Fruit fly (Drosophila melanogaster) whole organism, embryonic: Measurements from ENCODE around the gene Mlc1.

ENCODE experiments used
- Bgb ChIP-seq: fragments of 200-800 bp; sonication (Bioruptor generic); IDR thresholded peaks from 2 replicates; pipeline ENCODE4 v1.3.6; 2022; ENCODE audit warnings: missing biosample characterization, missing genetic modification characterization; ENCODE audit not compliant: partially characterized antibody
- Blimp-1 ChIP-seq: fragments of 200-800 bp; sonication (Bioruptor generic); optimal IDR thresholded peaks from 3 replicates; lab custom pipeline; 2018; ENCODE audit warnings: missing biosample characterization, missing genetic modification characterization, mild to moderate bottlenecking, moderate library complexity, missing genetic modification reagents
- CG10147 ChIP-seq: fragments of 200-800 bp; sonication (Bioruptor generic); optimal IDR thresholded peaks from 2 replicates; lab custom pipeline; 2019; ENCODE audit warnings: missing biosample characterization, mild to moderate bottlenecking, missing genetic modification characterization, moderate library complexity
- CG12744 ChIP-seq: fragments of 200-800 bp; sonication (Bioruptor generic); optimal IDR thresholded peaks from 2 replicates; lab custom pipeline; 2016; ENCODE audit warnings: missing biosample characterization, missing genetic modification characterization
- CG13624 ChIP-seq: fragments of 200-800 bp; sonication (Bioruptor generic); optimal IDR thresholded peaks from 2 replicates; lab custom pipeline; 2016; ENCODE audit warnings: missing biosample characterization, missing genetic modification characterization
- CG14860 ChIP-seq: fragments of 200-800 bp; sonication (Bioruptor generic); IDR thresholded peaks from 3 replicates; pipeline ENCODE4 v1.3.6; 2022; ENCODE audit warnings: missing biosample characterization, missing genetic modification characterization; ENCODE audit not compliant: partially characterized antibody
- CG15514 ChIP-seq: fragments of 200-800 bp; sonication (Bioruptor generic); optimal IDR thresholded peaks from 3 replicates; lab custom pipeline; 2017; ENCODE audit warnings: missing biosample characterization, missing genetic modification characterization, mild to moderate bottlenecking, moderate library complexity, missing genetic modification reagents
- CG1832 ChIP-seq: fragments of 200-800 bp; sonication (Bioruptor generic); optimal IDR thresholded peaks from 2 replicates; lab custom pipeline; 2017; ENCODE audit warnings: missing biosample characterization, mild to moderate bottlenecking, missing genetic modification characterization, inconsistent platforms
- CG18599 ChIP-seq: fragments of 200-800 bp; sonication (Bioruptor generic); optimal IDR thresholded peaks from 3 replicates; lab custom pipeline; 2017; ENCODE audit warnings: missing biosample characterization, missing genetic modification characterization, mild to moderate bottlenecking, moderate library complexity, missing genetic modification reagents
- CG2120 ChIP-seq: fragments of 200-800 bp; sonication (Bioruptor generic); optimal IDR thresholded peaks from 3 replicates; lab custom pipeline; 2016; ENCODE audit warnings: missing biosample characterization, missing genetic modification characterization
- CG2678 ChIP-seq: fragments of 200-800 bp; sonication (Bioruptor generic); optimal IDR thresholded peaks from 3 replicates; lab custom pipeline; 2019; ENCODE audit warnings: missing biosample characterization, mild to moderate bottlenecking, missing genetic modification characterization, moderate library complexity
- CG42726 ChIP-seq: fragments of 200-800 bp; sonication (Bioruptor generic); IDR thresholded peaks from 2 replicates; pipeline ENCODE4 v1.3.6; 2022; ENCODE audit warnings: missing biosample characterization, missing genetic modification characterization; ENCODE audit not compliant: partially characterized antibody
- CG6791 ChIP-seq: fragments of 200-800 bp; sonication (Bioruptor generic); IDR thresholded peaks from 3 replicates; pipeline ENCODE4 v1.3.6; 2022; ENCODE audit warnings: missing biosample characterization, missing genetic modification characterization; ENCODE audit not compliant: partially characterized antibody
- CG8290 ChIP-seq, 3 experiments: fragments of 200-800 bp; sonication (Bioruptor generic); optimal IDR thresholded peaks; 2 replicates each; lab custom pipeline; 2016 to 2019; ENCODE audit warnings: missing biosample characterization in 3 of 3, missing genetic modification characterization in 3 of 3, mild to moderate bottlenecking in 2 of 3, moderate library complexity in 1 of 3
- CG9932 ChIP-seq: fragments of 200-800 bp; sonication (Bioruptor generic); IDR thresholded peaks from 2 replicates; pipeline ENCODE4 v1.3.6; 2022; ENCODE audit warnings: missing biosample characterization, missing genetic modification characterization
- Hand ChIP-seq: fragments of 200-800 bp; sonication (Bioruptor generic); optimal IDR thresholded peaks from 2 replicates; lab custom pipeline; 2017; ENCODE audit warnings: mild to moderate bottlenecking, missing biosample characterization, missing genetic modification reagents, missing genetic modification characterization
- Hmr ChIP-seq: fragments of 200-800 bp; sonication (Bioruptor generic); optimal IDR thresholded peaks from 3 replicates; lab custom pipeline; 2017; ENCODE audit warnings: mild to moderate bottlenecking, missing biosample characterization, missing genetic modification reagents, missing genetic modification characterization
- Meics ChIP-seq: fragments of 200-800 bp; sonication (Bioruptor generic); optimal IDR thresholded peaks from 2 replicates; lab custom pipeline; 2017; ENCODE audit warnings: missing biosample characterization, mild to moderate bottlenecking, missing genetic modification characterization
- Opbp ChIP-seq: fragments of 200-800 bp; sonication (Bioruptor generic); IDR thresholded peaks from 3 replicates; pipeline ENCODE4 v1.3.6; 2022; ENCODE audit warnings: missing biosample characterization, missing genetic modification characterization; ENCODE audit not compliant: partially characterized antibody
- Sox100B ChIP-seq: fragments of 200-800 bp; sonication (Bioruptor generic); optimal IDR thresholded peaks from 3 replicates; lab custom pipeline; 2018; ENCODE audit warnings: missing biosample characterization, mild to moderate bottlenecking, missing genetic modification characterization
- Tbp ChIP-seq: fragments of >200 bp; optimal IDR thresholded peaks from 2 replicates; lab custom pipeline; 2018; ENCODE audit warnings: missing biosample characterization, missing genetic modification characterization
- bbx ChIP-seq: fragments of 200-800 bp; sonication (Bioruptor generic); IDR thresholded peaks from 2 replicates; pipeline ENCODE4 v1.3.6; 2022; ENCODE audit warnings: missing biosample characterization, missing genetic modification characterization; ENCODE audit not compliant: partially characterized antibody
- bigmax ChIP-seq: fragments of 200-800 bp; sonication (Bioruptor generic); optimal IDR thresholded peaks from 2 replicates; lab custom pipeline; 2018; ENCODE audit warnings: missing biosample characterization, mild to moderate bottlenecking, missing genetic modification characterization
- chinmo ChIP-seq: fragments of 200-800 bp; sonication (Bioruptor generic); IDR thresholded peaks from 4 replicates; pipeline ENCODE4 v1.3.6; 2022; ENCODE audit warnings: missing biosample characterization, missing genetic modification characterization; ENCODE audit not compliant: partially characterized antibody
- cwo ChIP-seq: fragments of 200-800 bp; sonication (Bioruptor generic); optimal IDR thresholded peaks from 3 replicates; lab custom pipeline; 2017; ENCODE audit warnings: missing biosample characterization, missing genetic modification characterization, mild to moderate bottlenecking, moderate library complexity, missing genetic modification reagents
- ewg ChIP-seq: fragments of 200-800 bp; sonication (Bioruptor generic); optimal IDR thresholded peaks from 3 replicates; lab custom pipeline; 2017; ENCODE audit warnings: mild to moderate bottlenecking, missing biosample characterization, missing genetic modification reagents, missing genetic modification characterization
- gem ChIP-seq: fragments of 200-800 bp; sonication (Bioruptor generic); optimal IDR thresholded peaks from 2 replicates; lab custom pipeline; 2019; ENCODE audit warnings: missing biosample characterization, mild to moderate bottlenecking, missing genetic modification characterization, moderate library complexity
- gfzf ChIP-seq: fragments of 200-800 bp; sonication (Bioruptor generic); optimal IDR thresholded peaks from 2 replicates; lab custom pipeline; 2016; ENCODE audit warnings: missing biosample characterization, mild to moderate bottlenecking, missing genetic modification characterization, moderate library complexity
- grau ChIP-seq: fragments of 200-800 bp; optimal IDR thresholded peaks from 3 replicates; lab custom pipeline; 2019; ENCODE audit warnings: missing biosample characterization, mild to moderate bottlenecking, missing genetic modification characterization, moderate library complexity
- lab ChIP-seq: fragments of 200-800 bp; sonication (Bioruptor generic); optimal IDR thresholded peaks from 3 replicates; lab custom pipeline; 2017; ENCODE audit warnings: missing biosample characterization, missing genetic modification characterization, mild to moderate bottlenecking, moderate library complexity, missing genetic modification reagents
- mld ChIP-seq: fragments of 200-800 bp; sonication (Bioruptor generic); IDR thresholded peaks from 3 replicates; pipeline ENCODE4 v1.3.6; 2022; ENCODE audit warnings: missing biosample characterization, missing genetic modification characterization; ENCODE audit not compliant: partially characterized antibody
- nerfin-1 ChIP-seq: fragments of 200-800 bp; sonication (Bioruptor generic); optimal IDR thresholded peaks from 3 replicates; lab custom pipeline; 2019; ENCODE audit warnings: missing biosample characterization, mild to moderate bottlenecking, missing genetic modification characterization, moderate library complexity
- nerfin-2 ChIP-seq: fragments of 200-800 bp; sonication (Bioruptor generic); IDR thresholded peaks from 2 replicates; pipeline ENCODE4 v1.3.6; 2022; ENCODE audit warnings: missing biosample characterization, missing genetic modification characterization; ENCODE audit not compliant: partially characterized antibody
- nmo ChIP-seq: fragments of 200-800 bp; sonication (Bioruptor generic); optimal IDR thresholded peaks from 2 replicates; lab custom pipeline; 2018; ENCODE audit warnings: missing biosample characterization, mild to moderate bottlenecking, missing genetic modification characterization, moderate library complexity
- onecut ChIP-seq: fragments of 200-800 bp; sonication (Bioruptor generic); IDR thresholded peaks from 2 replicates; pipeline ENCODE4 v1.3.6; 2022; ENCODE audit warnings: missing biosample characterization, missing genetic modification characterization
- row ChIP-seq: fragments of 200-800 bp; sonication (Bioruptor generic); IDR thresholded peaks from 3 replicates; pipeline ENCODE4 v1.3.6; 2022; ENCODE audit warnings: missing biosample characterization, missing genetic modification characterization
- sc ChIP-seq, 3 experiments: fragments of >200 bp in 2 of 3; fragments of 200-800 bp in 1 of 3; sonication (Bioruptor generic) in 1 of 3; optimal IDR thresholded peaks; 2 replicates in 2 of 3; 3 replicates in 1 of 3; lab custom pipeline; 2017; ENCODE audit warnings: mild to moderate bottlenecking in 1 of 3, missing biosample characterization in 1 of 3, missing genetic modification characterization in 1 of 3, missing genetic modification reagents in 1 of 3
- scrt ChIP-seq: fragments of 200-800 bp; sonication (Bioruptor generic); optimal IDR thresholded peaks from 2 replicates; lab custom pipeline; 2018; ENCODE audit warnings: missing biosample characterization, mild to moderate bottlenecking, missing genetic modification characterization, moderate library complexity
- sd ChIP-seq: fragments of 200-800 bp; sonication (Bioruptor generic); optimal IDR thresholded peaks from 3 replicates; lab custom pipeline; 2018; ENCODE audit warnings: missing biosample characterization, mild to moderate bottlenecking, missing genetic modification characterization, moderate library complexity
- seq ChIP-seq: fragments of 200-800 bp; sonication (Bioruptor generic); IDR thresholded peaks from 2 replicates; pipeline ENCODE4 v1.3.6; 2022; ENCODE audit warnings: missing biosample characterization, missing genetic modification characterization
- sqz ChIP-seq: fragments of 200-800 bp; sonication (Bioruptor generic); optimal IDR thresholded peaks from 3 replicates; lab custom pipeline; 2018; ENCODE audit warnings: missing biosample characterization, mild to moderate bottlenecking, missing genetic modification characterization
- twi ChIP-seq: fragments of 200-800 bp; optimal IDR thresholded peaks from 2 replicates; lab custom pipeline; 2019; ENCODE audit warnings: missing biosample characterization, mild to moderate bottlenecking, missing genetic modification characterization, moderate library complexity
- wor ChIP-seq: fragments of 200-800 bp; sonication (Bioruptor generic); IDR thresholded peaks from 2 replicates; pipeline ENCODE4 v1.3.6; 2022; ENCODE audit warnings: missing biosample characterization, missing genetic modification characterization

Gene Mlc1

dm6 chr3R:27655109-27655508 is 4.9 kb downstream of the Mlc1 start (continued):
- TF ChIP-seq Blimp-1 (peak; percentile 35), row (GFP tag; lab: Robert Waterston, UW) (peak; percentile 53; the same call in 2 of the 3 replicates), CG2678 (peak; percentile 38)

dm6 chr3R:27652156-27652810 is 7.7 kb downstream of the Mlc1 start, which contains the start of gene RpS10a:
RpS10a (plus strand) TSS chr3R:27652760.
- TF ChIP-seq CG10147 (GFP tag; lab: Kevin White, UChicago) = peak; percentile 10
- TF ChIP-seq bigmax (GFP tag; lab: Kevin White, UChicago) = no peak
- peak; percentile 81; the same call in 2 of the 3 replicates for TF ChIP-seq CG6791 (GFP tag; lab: Robert Waterston, UW)
- peak; percentile 57; the same call in 2 of the 3 replicates for TF ChIP-seq Opbp (GFP tag; lab: Robert Waterston, UW)
- peak; percentile 58 for TF ChIP-seq ewg (GFP tag; lab: Kevin White, UChicago)
- no peak for TF ChIP-seq CG8290 (GFP tag; optimal IDR thresholded peaks at IDR 0.05; lab: Kevin White, UChicago)
- no peak for TF ChIP-seq CG8290 (tag; optimal IDR thresholded peaks at IDR 0.05; lab: Kevin White, UChicago)
- peak; percentile 17 for TF ChIP-seq CG15514 (GFP tag; lab: Kevin White, UChicago)
- peak; percentile 16 for TF ChIP-seq lab (GFP tag; lab: Kevin White, UChicago)
- 0 out of 2 replicates have a peak, but pooled peaks have one; percentile 25 for TF ChIP-seq nerfin-2
- peak; percentile 43; the same call in 1 of the 2 replicates for TF ChIP-seq CG42726 (GFP tag; lab: Robert Waterston, UW)
- peak; percentile 27 for TF ChIP-seq CG2120 (GFP tag; lab: Kevin White, UChicago)
- TF ChIP-seq onecut = peak; percentile 91
- TF ChIP-seq wor = no peak
- peak; percentile 45 for TF ChIP-seq sqz
- 0 out of 3 replicates have a peak, but pooled peaks have one; percentile 27 for TF ChIP-seq CG14860 (GFP tag; lab: Robert Waterston, UW)
- peak; percentile 8 for TF ChIP-seq nmo
- TF ChIP-seq mld = peak; percentile 47; the same call in 1 of the 3 replicates
- peak; percentile 79; the same call in 1 of the 4 replicates for TF ChIP-seq chinmo
- peak; percentile 53; the same call in 1 of the 2 replicates for TF ChIP-seq seq (GFP tag; lab: Robert Waterston, UW)
- no peak for TF ChIP-seq CG1832 (GFP tag; lab: Kevin White, UChicago)
- peak; percentile 92 for TF ChIP-seq sd (tag; lab: Kevin White, UChicago)
- TF ChIP-seq CG18599 = peak; percentile 19
- TF ChIP-seq scrt (GFP tag; lab: Kevin White, UChicago) = peak; percentile 18
- TF ChIP-seq CG13624 (GFP tag; lab: Kevin White, UChicago) = peak; percentile 47
- peak; percentile 10 for TF ChIP-seq Hmr (GFP tag; lab: Kevin White, UChicago)
- TF ChIP-seq Hand = no peak
- peak; percentile 87 for TF ChIP-seq bbx
- TF ChIP-seq CG12744 (GFP tag; lab: Kevin White, UChicago) = no peak
- TF ChIP-seq twi (tag; lab: Kevin White, UChicago) = no peak
- 0 out of 2 replicates have a peak, but pooled peaks have one; percentile 5 for TF ChIP-seq CG9932
- no peak for TF ChIP-seq Sox100B
- TF ChIP-seq Bgb (GFP tag; lab: Robert Waterston, UW) = peak; percentile 22; the same call in 1 of the 2 replicates
- TF ChIP-seq gfzf = peak; percentile 1
- peak; percentile 12 for TF ChIP-seq grau (tag; lab: Kevin White, UChicago)
- TF ChIP-seq Tbp (GFP tag; lab: Kevin White, UChicago) = no peak
- TF ChIP-seq gem = peak; percentile 24
- TF ChIP-seq cwo (GFP tag; lab: Kevin White, UChicago) = no peak
- no peak for TF ChIP-seq sc (optimal IDR thresholded peaks at IDR 0.05; lab: Kevin White, UChicago)
- TF ChIP-seq sc (GFP tag; optimal IDR thresholded peaks at IDR 0.05; lab: Kevin White, UChicago) = no peak
- peak; percentile 100 for TF ChIP-seq nerfin-1 (tag; lab: Kevin White, UChicago)
- TF ChIP-seq Meics (GFP tag; lab: Kevin White, UChicago) = peak; percentile 26
